Worm (Caenorhabditis elegans) whole organism, late embryonic: ENCODE results near the gene sax-3.

Experiments
- C38D4.7 ChIP-seq: fragments of 200-800 bp; sonication (Bioruptor generic); optimal IDR thresholded peaks from 2 replicates; lab custom pipeline; 2018; ENCODE audit warnings: mild to moderate bottlenecking, missing genetic modification characterization, moderate library complexity, missing compliant biosample characterization
- F13H6.1 ChIP-seq: sonication (generic microtip); optimal IDR thresholded peaks from 2 replicates; lab custom pipeline; 2016; ENCODE audit warnings: missing genetic modification characterization, missing compliant biosample characterization
- K02D7.2 ChIP-seq: sonication (generic microtip); optimal IDR thresholded peaks from 2 replicates; lab custom pipeline; 2017; ENCODE audit warnings: mild to moderate bottlenecking, missing genetic modification characterization, missing compliant biosample characterization
- K09A11.1 ChIP-seq: sonication (generic microtip); optimal IDR thresholded peaks from 2 replicates; lab custom pipeline; 2017; ENCODE audit warnings: antibody characterized with exemption, mild to moderate bottlenecking, missing genetic modification characterization, missing compliant biosample characterization; ENCODE audit not compliant: insufficient read depth
- ceh-18 ChIP-seq: sonication (generic microtip); optimal IDR thresholded peaks from 2 replicates; lab custom pipeline; 2016; ENCODE audit warnings: missing genetic modification characterization, missing compliant biosample characterization
- ceh-19 ChIP-seq: fragments of 200-800 bp; sonication (Bioruptor generic); optimal IDR thresholded peaks from 2 replicates; lab custom pipeline; 2018; ENCODE audit warnings: mild to moderate bottlenecking, missing genetic modification characterization, missing compliant biosample characterization
- ceh-2 ChIP-seq: sonication (generic microtip); optimal IDR thresholded peaks from 2 replicates; lab custom pipeline; 2016; ENCODE audit warnings: missing genotype, missing genetic modification characterization, missing compliant biosample characterization
- ceh-22 ChIP-seq: sonication (generic microtip); optimal IDR thresholded peaks from 2 replicates; lab custom pipeline; 2017; ENCODE audit warnings: missing biosample characterization, missing genetic modification characterization
- ceh-24 ChIP-seq: sonication (generic microtip); optimal IDR thresholded peaks from 2 replicates; lab custom pipeline; 2016; ENCODE audit warnings: mild to moderate bottlenecking, missing genetic modification characterization, missing compliant biosample characterization
- ceh-34 ChIP-seq: sonication (generic microtip); optimal IDR thresholded peaks from 2 replicates; lab custom pipeline; 2016; ENCODE audit warnings: mild to moderate bottlenecking, missing genetic modification characterization, missing compliant biosample characterization
- ceh-45 ChIP-seq: fragments of 200-800 bp; sonication (Bioruptor generic); IDR thresholded peaks from 2 replicates; pipeline ENCODE4 v1.3.6; 2022; ENCODE audit warnings: missing genetic modification reagents, missing genetic modification characterization, missing compliant biosample characterization
- ceh-48 ChIP-seq: sonication (generic microtip); optimal IDR thresholded peaks from 2 replicates; lab custom pipeline; 2016; ENCODE audit warnings: missing genetic modification characterization, inconsistent platforms, missing compliant biosample characterization
- ceh-6 ChIP-seq: fragments of 200-800 bp; sonication (Bioruptor generic); optimal IDR thresholded peaks from 2 replicates; lab custom pipeline; 2018; ENCODE audit warnings: mild to moderate bottlenecking, missing genetic modification characterization, missing compliant biosample characterization
- ceh-9 ChIP-seq: sonication (generic microtip); optimal IDR thresholded peaks from 2 replicates; lab custom pipeline; 2016; ENCODE audit warnings: mild to moderate bottlenecking, missing genetic modification characterization, inconsistent platforms, missing compliant biosample characterization
- dmd-4 ChIP-seq: sonication (generic microtip); optimal IDR thresholded peaks from 2 replicates; lab custom pipeline; 2016; ENCODE audit warnings: borderline replicate concordance, missing genetic modification characterization, missing compliant biosample characterization
- elt-4 ChIP-seq: sonication (generic microtip); optimal IDR thresholded peaks from 2 replicates; lab custom pipeline; 2016; ENCODE audit warnings: missing genetic modification characterization, missing compliant biosample characterization
- ets-4 ChIP-seq: sonication (generic microtip); optimal IDR thresholded peaks from 2 replicates; lab custom pipeline; 2016; ENCODE audit warnings: missing genetic modification characterization, missing compliant biosample characterization
- eyg-1 ChIP-seq: sonication (generic microtip); optimal IDR thresholded peaks from 2 replicates; lab custom pipeline; 2016; ENCODE audit warnings: missing genotype, missing genetic modification characterization, missing compliant biosample characterization
- lim-6 ChIP-seq: sonication (generic microtip); optimal IDR thresholded peaks from 2 replicates; lab custom pipeline; 2016; ENCODE audit warnings: missing genetic modification characterization, missing compliant biosample characterization
- lin-11 ChIP-seq: fragments of 200-800 bp; sonication (Bioruptor generic); optimal IDR thresholded peaks from 2 replicates; lab custom pipeline; 2018; ENCODE audit warnings: mild to moderate bottlenecking, missing genetic modification characterization, missing compliant biosample characterization
- nfya-1 ChIP-seq: sonication (generic microtip); optimal IDR thresholded peaks from 2 replicates; lab custom pipeline; 2017; ENCODE audit warnings: missing genetic modification characterization, mild to moderate bottlenecking, missing compliant biosample characterization, antibody characterized with exemption, moderate library complexity
- nhr-11 ChIP-seq: fragments of 150-350 bp; optimal IDR thresholded peaks from 2 replicates; lab custom pipeline; 2014; ENCODE audit warnings: missing biosample characterization, missing genetic modification characterization
- pag-3 ChIP-seq: sonication (generic microtip); optimal IDR thresholded peaks from 2 replicates; lab custom pipeline; 2016; ENCODE audit warnings: missing compliant biosample characterization, missing genetic modification characterization, borderline replicate concordance
- pat-9 ChIP-seq: fragments of 200-800 bp; sonication (Bioruptor generic); optimal IDR thresholded peaks from 2 replicates; lab custom pipeline; 2018; ENCODE audit warnings: mild to moderate bottlenecking, missing genetic modification characterization, moderate library complexity, missing compliant biosample characterization
- pax-1 ChIP-seq: fragments of 150-350 bp; optimal IDR thresholded peaks from 2 replicates; lab custom pipeline; 2014; ENCODE audit warnings: missing biosample characterization, missing genetic modification characterization
- pha-2 ChIP-seq: sonication (generic microtip); optimal IDR thresholded peaks from 2 replicates; lab custom pipeline; 2017; ENCODE audit warnings: mild to moderate bottlenecking, missing genetic modification characterization, missing compliant biosample characterization
- pha-4 ChIP-seq: fragments of 150-350 bp; optimal IDR thresholded peaks from 2 replicates; lab custom pipeline; 2018; ENCODE audit warnings: missing biosample characterization, missing genetic modification reagents, missing genetic modification characterization
- pqm-1 ChIP-seq: sonication (generic microtip); optimal IDR thresholded peaks from 2 replicates; lab custom pipeline; 2016; ENCODE audit warnings: missing genetic modification characterization, missing compliant biosample characterization
- sox-4 ChIP-seq: sonication (generic microtip); optimal IDR thresholded peaks from 2 replicates; lab custom pipeline; 2017; ENCODE audit warnings: mild to moderate bottlenecking, missing genetic modification characterization, inconsistent platforms, missing compliant biosample characterization
- syd-9 ChIP-seq: sonication (generic microtip); optimal IDR thresholded peaks from 2 replicates; lab custom pipeline; 2016; ENCODE audit warnings: mild to moderate bottlenecking, missing genetic modification characterization, moderate library complexity, missing compliant biosample characterization
- tbx-7 ChIP-seq: sonication (generic microtip); optimal IDR thresholded peaks from 2 replicates; lab custom pipeline; 2016; ENCODE audit warnings: missing genotype, missing genetic modification characterization, missing compliant biosample characterization
- ttx-3 ChIP-seq: sonication (generic microtip); optimal IDR thresholded peaks from 2 replicates; lab custom pipeline; 2016; ENCODE audit warnings: missing genetic modification reagents, missing genetic modification characterization, missing compliant biosample characterization
- unc-86 ChIP-seq: sonication (generic microtip); optimal IDR thresholded peaks from 2 replicates; lab custom pipeline; 2016; ENCODE audit warnings: missing genetic modification characterization, missing compliant biosample characterization
- zip-5 ChIP-seq: sonication (generic microtip); optimal IDR thresholded peaks from 2 replicates; lab custom pipeline; 2016; ENCODE audit warnings: missing genetic modification characterization, missing compliant biosample characterization
- ztf-16 ChIP-seq: sonication (generic microtip); optimal IDR thresholded peaks from 2 replicates; lab custom pipeline; 2017; ENCODE audit warnings: missing genetic modification characterization, missing compliant biosample characterization

Gene sax-3

ce11 chrX:3499867-3500266 lies 34.1 kb upstream of the sax-3 start:
- TF ChIP-seq pha-4: no peak
- TF ChIP-seq C38D4.7: no peak
- no peak for TF ChIP-seq ceh-45 (GFP tag; lab: Robert Waterston, UW)
- TF ChIP-seq ceh-24 (tag; lab: Kevin White, UChicago): no peak
- no peak for TF ChIP-seq unc-86
- no peak for TF ChIP-seq F13H6.1 (tag; lab: Kevin White, UChicago)
- no peak for TF ChIP-seq pag-3 (tag; lab: Kevin White, UChicago)
- TF ChIP-seq ceh-19 (GFP tag; lab: Kevin White, UChicago): no peak
- TF ChIP-seq sox-4 (tag; lab: Kevin White, UChicago): no peak
- TF ChIP-seq ttx-3 (tag; lab: Kevin White, UChicago): no peak
- no peak for TF ChIP-seq lin-11
- TF ChIP-seq pqm-1 (tag; lab: Kevin White, UChicago): no peak
- no peak for TF ChIP-seq zip-5 (tag; lab: Kevin White, UChicago)
- no peak for TF ChIP-seq pha-2 (tag; lab: Kevin White, UChicago)
- TF ChIP-seq ceh-9 (tag; lab: Kevin White, UChicago): no peak
- TF ChIP-seq pat-9: no peak
- no peak for TF ChIP-seq syd-9 (tag; lab: Kevin White, UChicago)
- TF ChIP-seq dmd-4 (tag; lab: Kevin White, UChicago): no peak

- TF ChIP-seq ceh-18 (no peak), pha-2 (tag; lab: Kevin White, UChicago) (no peak), lin-11 (no peak), ets-4 (tag; lab: Kevin White, UChicago) (no peak), ttx-3 (tag; lab: Kevin White, UChicago) (no peak), nfya-1 (tag; lab: Kevin White, UChicago) (no peak), ceh-6 (GFP tag; lab: Kevin White, UChicago) (no peak), elt-4 (no peak)
Observed at ce11 chrX:3498953-3499352, 33.2 kb upstream of the sax-3 start, which contains the start of gene C12D12.1. C12D12.1 (plus strand) TSS chrX:3499253.

- TF ChIP-seq ztf-16 (tag; lab: Kevin White, UChicago) (no peak), ceh-22 (tag; lab: Kevin White, UChicago) (no peak), tbx-7 (tag; lab: Kevin White, UChicago) (no peak), ceh-45 (GFP tag; lab: Robert Waterston, UW) (no peak)
Observed at ce11 chrX:3495776-3496175, 30.0 kb upstream of the sax-3 start, which contains the start of gene glt-1. glt-1 (plus strand) TSS chrX:3496026.

- no peak for TF ChIP-seq ceh-22 (tag; lab: Kevin White, UChicago)
- no peak for TF ChIP-seq lim-6 (tag; lab: Kevin White, UChicago)
- no peak for TF ChIP-seq nhr-11 (tag; lab: Kevin White, UChicago)
- TF ChIP-seq K02D7.2 (tag; lab: Kevin White, UChicago): no peak
- TF ChIP-seq pag-3 (tag; lab: Kevin White, UChicago): no peak
- no peak for TF ChIP-seq ceh-48 (tag; lab: Kevin White, UChicago)
- no peak for TF ChIP-seq ceh-2
- TF ChIP-seq pax-1 (tag; lab: Kevin White, UChicago): no peak
- TF ChIP-seq K09A11.1 (tag; lab: Kevin White, UChicago): no peak
- no peak for TF ChIP-seq eyg-1 (tag; lab: Kevin White, UChicago)
- no peak for TF ChIP-seq pat-9
- no peak for TF ChIP-seq syd-9 (tag; lab: Kevin White, UChicago)
- TF ChIP-seq tbx-7 (tag; lab: Kevin White, UChicago): no peak
- no peak for TF ChIP-seq ets-4 (tag; lab: Kevin White, UChicago)
- TF ChIP-seq nfya-1 (tag; lab: Kevin White, UChicago): no peak
- TF ChIP-seq unc-86: no peak
- no peak for TF ChIP-seq pha-4
- TF ChIP-seq ceh-34 (tag; lab: Kevin White, UChicago): no peak
Observed at ce11 chrX:3494634-3495033, 28.9 kb upstream of the sax-3 start.
